Fruit fly (Drosophila melanogaster): ENCODE data around the gene CG42581.

dm6 chrX:20130486-20130885, 34.2 kb upstream of the CG42581 start:
- no peak for TF ChIP-seq Dll (optimal IDR thresholded peaks at IDR 0.05)
- no peak for TF ChIP-seq usp (GFP tag; optimal IDR thresholded peaks at IDR 0.05)

All from whole organism.